Fruit fly (Drosophila melanogaster): ENCODE results near the gene PolA2.
A peak's percentile ranks its signal among the peaks of the same experiment; 100 is the strongest.

The PolA2 gene

dm6 chr3R:27238438-27239301, at the start of gene PolA2, which contains the start of gene CG31064:
Gene PolA2, plus strand, starts transcription at chr3R:27239163.
Gene CG31064, minus strand, starts transcription at chr3R:27239085.
- peak; percentile 89 for TF ChIP-seq bbx (GFP tag; IDR thresholded peaks at IDR 0.05; ENCODE audit: partially characterized antibody)
- peak; percentile 58 for TF ChIP-seq HmgD (GFP tag; optimal IDR thresholded peaks at IDR 0.05)
- no peak for TF ChIP-seq br (optimal IDR thresholded peaks at IDR 0.05)
- TF ChIP-seq ranshi (GFP tag; IDR thresholded peaks at IDR 0.05): no peak
- TF ChIP-seq CG8388 (GFP tag; optimal IDR thresholded peaks at IDR 0.05): no peak
- TF ChIP-seq Antp (GFP tag; optimal IDR thresholded peaks at IDR 0.05): no peak
- no peak for TF ChIP-seq slp2 (GFP tag; optimal IDR thresholded peaks at IDR 0.05)
- no peak for TF ChIP-seq emc (GFP tag; optimal IDR thresholded peaks at IDR 0.05)
- peak; percentile 66 for TF ChIP-seq Sin3A (optimal IDR thresholded peaks at IDR 0.05)
- TF ChIP-seq CG33557 (GFP tag; optimal IDR thresholded peaks at IDR 0.05): no peak
- TF ChIP-seq MESR4 (GFP tag; optimal IDR thresholded peaks at IDR 0.05): peak; percentile 51
- TF ChIP-seq NFAT (GFP tag; IDR thresholded peaks at IDR 0.05): no peak
- peak; percentile 88 for TF ChIP-seq CG15514 (GFP tag; optimal IDR thresholded peaks at IDR 0.05)
- peak; percentile 2 for TF ChIP-seq caup (GFP tag; optimal IDR thresholded peaks at IDR 0.05; ENCODE audit: severe bottlenecking)
- TF ChIP-seq CG17385 (GFP tag; optimal IDR thresholded peaks at IDR 0.05): no peak
- peak; percentile 67 for TF ChIP-seq Myb (GFP tag; optimal IDR thresholded peaks at IDR 0.05)
- TF ChIP-seq CG6272 (GFP tag; IDR thresholded peaks at IDR 0.05): no peak
- TF ChIP-seq CG10959 (GFP tag; IDR thresholded peaks at IDR 0.05): no peak
- TF ChIP-seq sob (GFP tag; IDR thresholded peaks at IDR 0.05): no peak
- no peak for TF ChIP-seq tll (GFP tag; optimal IDR thresholded peaks at IDR 0.05)
- no peak for TF ChIP-seq fu2 (GFP tag; optimal IDR thresholded peaks at IDR 0.05)
- TF ChIP-seq CG9215 (GFP tag; IDR thresholded peaks at IDR 0.05): no peak
- peak; percentile 42 for TF ChIP-seq dm (GFP tag; optimal IDR thresholded peaks at IDR 0.05)
- peak; percentile 89 for TF ChIP-seq Dp (GFP tag; optimal IDR thresholded peaks at IDR 0.05)
- TF ChIP-seq CG17328 (GFP tag; IDR thresholded peaks at IDR 0.05): no peak
- no peak for TF ChIP-seq CG15011 (GFP tag; optimal IDR thresholded peaks at IDR 0.05)
- TF ChIP-seq CG12769 (tag; optimal IDR thresholded peaks at IDR 0.05): no peak
- no peak for TF ChIP-seq Abd-B (GFP tag; optimal IDR thresholded peaks at IDR 0.05)
- no peak for TF ChIP-seq CG9817 (tag; optimal IDR thresholded peaks at IDR 0.05)
- TF ChIP-seq CG11085 (GFP tag; IDR thresholded peaks at IDR 0.05): no peak
- no peak for TF ChIP-seq CG10462 (GFP tag; optimal IDR thresholded peaks at IDR 0.05)
- TF ChIP-seq CG9609 (GFP tag; optimal IDR thresholded peaks at IDR 0.05): no peak
- no peak for TF ChIP-seq jing (GFP tag; optimal IDR thresholded peaks at IDR 0.05)
- TF ChIP-seq CG8924 (tag; optimal IDR thresholded peaks at IDR 0.05): peak; percentile 9
- TF ChIP-seq CG6254 (GFP tag; optimal IDR thresholded peaks at IDR 0.05): no peak
- TF ChIP-seq CG6791 (GFP tag; IDR thresholded peaks at IDR 0.05; ENCODE audit: partially characterized antibody): peak; percentile 85
- no peak for TF ChIP-seq CG10431 (GFP tag; optimal IDR thresholded peaks at IDR 0.05)
- TF ChIP-seq so (GFP tag; IDR thresholded peaks at IDR 0.05): no peak
- no peak for TF ChIP-seq wor (GFP tag; IDR thresholded peaks at IDR 0.05)
- TF ChIP-seq CG12942 (GFP tag; optimal IDR thresholded peaks at IDR 0.05): no peak
- no peak for TF ChIP-seq CG18262 (tag; optimal IDR thresholded peaks at IDR 0.05)
- peak; percentile 80 for TF ChIP-seq Opbp (GFP tag; IDR thresholded peaks at IDR 0.05; ENCODE audit: partially characterized antibody)
- no peak for TF ChIP-seq Blimp-1 (GFP tag; optimal IDR thresholded peaks at IDR 0.05)
- no peak for TF ChIP-seq gcm (GFP tag; optimal IDR thresholded peaks at IDR 0.05)
- no peak for TF ChIP-seq CG1603 (tag; optimal IDR thresholded peaks at IDR 0.05)
- no peak for TF ChIP-seq CG13123 (GFP tag; optimal IDR thresholded peaks at IDR 0.05)
- TF ChIP-seq CG14710 (tag; optimal IDR thresholded peaks at IDR 0.05): peak; percentile 76
- TF ChIP-seq CG14667 (GFP tag; IDR thresholded peaks at IDR 0.05): no peak
- TF ChIP-seq scrt (GFP tag; optimal IDR thresholded peaks at IDR 0.05): peak; percentile 90

All from whole organism, embryonic.